Worm (Caenorhabditis elegans) whole organism, late embryonic: ENCODE data around the gene his-8.
A peak's percentile ranks its signal among the peaks of the same experiment; 100 is the strongest.

Experiments
- C08G9.2 ChIP-seq: sonication (generic microtip); optimal IDR thresholded peaks from 2 replicates; lab custom pipeline; 2016; ENCODE audit warnings: mild to moderate bottlenecking, missing genetic modification characterization, moderate library complexity, missing compliant biosample characterization
- F13H6.1 ChIP-seq: sonication (generic microtip); optimal IDR thresholded peaks from 2 replicates; lab custom pipeline; 2016; ENCODE audit warnings: missing genetic modification characterization, missing compliant biosample characterization
- K09A11.1 ChIP-seq: sonication (generic microtip); optimal IDR thresholded peaks from 2 replicates; lab custom pipeline; 2017; ENCODE audit warnings: antibody characterized with exemption, mild to moderate bottlenecking, missing genetic modification characterization, missing compliant biosample characterization; ENCODE audit not compliant: insufficient read depth
- T23F11.4 ChIP-seq: fragments of 200-800 bp; sonication (Bioruptor generic); optimal IDR thresholded peaks from 2 replicates; lab custom pipeline; 2018; ENCODE audit warnings: mild to moderate bottlenecking, missing genetic modification characterization, missing compliant biosample characterization
- Y22D7AL.16 ChIP-seq: sonication (generic microtip); optimal IDR thresholded peaks from 2 replicates; lab custom pipeline; 2016; ENCODE audit warnings: missing genetic modification characterization, missing compliant biosample characterization
- ahr-1 ChIP-seq: sonication (generic microtip); optimal IDR thresholded peaks from 2 replicates; lab custom pipeline; 2016; ENCODE audit warnings: missing genetic modification characterization, missing compliant biosample characterization
- ceh-18 ChIP-seq: sonication (generic microtip); optimal IDR thresholded peaks from 2 replicates; lab custom pipeline; 2016; ENCODE audit warnings: missing genetic modification characterization, missing compliant biosample characterization
- ceh-2 ChIP-seq: sonication (generic microtip); optimal IDR thresholded peaks from 2 replicates; lab custom pipeline; 2016; ENCODE audit warnings: missing genotype, missing genetic modification characterization, missing compliant biosample characterization
- ceh-24 ChIP-seq: sonication (generic microtip); optimal IDR thresholded peaks from 2 replicates; lab custom pipeline; 2016; ENCODE audit warnings: mild to moderate bottlenecking, missing genetic modification characterization, missing compliant biosample characterization
- ceh-30 ChIP-seq: fragments of 150-350 bp; optimal IDR thresholded peaks from 2 replicates; lab custom pipeline; 2014; ENCODE audit warnings: missing biosample characterization, missing genetic modification characterization
- ceh-31 ChIP-seq: sonication (generic microtip); optimal IDR thresholded peaks from 2 replicates; lab custom pipeline; 2016; ENCODE audit warnings: missing genetic modification characterization, missing compliant biosample characterization
- ceh-48 ChIP-seq: sonication (generic microtip); optimal IDR thresholded peaks from 2 replicates; lab custom pipeline; 2016; ENCODE audit warnings: missing genetic modification characterization, inconsistent platforms, missing compliant biosample characterization
- ceh-6 ChIP-seq: fragments of 200-800 bp; sonication (Bioruptor generic); optimal IDR thresholded peaks from 2 replicates; lab custom pipeline; 2018; ENCODE audit warnings: mild to moderate bottlenecking, missing genetic modification characterization, missing compliant biosample characterization
- ceh-9 ChIP-seq: sonication (generic microtip); optimal IDR thresholded peaks from 2 replicates; lab custom pipeline; 2016; ENCODE audit warnings: mild to moderate bottlenecking, missing genetic modification characterization, inconsistent platforms, missing compliant biosample characterization
- che-1 ChIP-seq: sonication (generic microtip); optimal IDR thresholded peaks from 2 replicates; lab custom pipeline; 2016; ENCODE audit warnings: mild to moderate bottlenecking, missing genetic modification characterization, missing compliant biosample characterization
- dmd-4 ChIP-seq: sonication (generic microtip); optimal IDR thresholded peaks from 2 replicates; lab custom pipeline; 2016; ENCODE audit warnings: borderline replicate concordance, missing genetic modification characterization, missing compliant biosample characterization
- dve-1 ChIP-seq: sonication (generic microtip); optimal IDR thresholded peaks from 2 replicates; lab custom pipeline; 2017; ENCODE audit warnings: antibody characterized with exemption, mild to moderate bottlenecking, missing genetic modification characterization, missing compliant biosample characterization
- elt-4 ChIP-seq: sonication (generic microtip); optimal IDR thresholded peaks from 2 replicates; lab custom pipeline; 2016; ENCODE audit warnings: missing genetic modification characterization, missing compliant biosample characterization
- ets-4 ChIP-seq: sonication (generic microtip); optimal IDR thresholded peaks from 2 replicates; lab custom pipeline; 2016; ENCODE audit warnings: missing genetic modification characterization, missing compliant biosample characterization
- eyg-1 ChIP-seq: sonication (generic microtip); optimal IDR thresholded peaks from 2 replicates; lab custom pipeline; 2016; ENCODE audit warnings: missing genotype, missing genetic modification characterization, missing compliant biosample characterization
- fkh-10 ChIP-seq: fragments of 150-350 bp; optimal IDR thresholded peaks from 2 replicates; lab custom pipeline; 2014; ENCODE audit warnings: missing biosample characterization, missing genetic modification reagents, missing genetic modification characterization
- fkh-6 ChIP-seq: sonication (generic microtip); optimal IDR thresholded peaks from 2 replicates; lab custom pipeline; 2016; ENCODE audit warnings: missing genetic modification characterization, missing compliant biosample characterization
- hlh-30 ChIP-seq: sonication (generic microtip); optimal IDR thresholded peaks from 2 replicates; lab custom pipeline; 2017; ENCODE audit warnings: antibody characterized with exemption, missing genetic modification characterization, missing compliant biosample characterization; ENCODE audit not compliant: insufficient read depth
- hlh-6 ChIP-seq: sonication (generic microtip); optimal IDR thresholded peaks from 2 replicates; lab custom pipeline; 2016; ENCODE audit warnings: missing genotype, missing genetic modification characterization, missing compliant biosample characterization
- lin-11 ChIP-seq: fragments of 200-800 bp; sonication (Bioruptor generic); optimal IDR thresholded peaks from 2 replicates; lab custom pipeline; 2018; ENCODE audit warnings: mild to moderate bottlenecking, missing genetic modification characterization, missing compliant biosample characterization
- madf-2 ChIP-seq: sonication (generic microtip); optimal IDR thresholded peaks from 2 replicates; lab custom pipeline; 2017; ENCODE audit warnings: missing genetic modification characterization, missing compliant biosample characterization
- mec-3 ChIP-seq: sonication (generic microtip); optimal IDR thresholded peaks from 2 replicates; lab custom pipeline; 2016; ENCODE audit warnings: borderline replicate concordance, missing genetic modification characterization, missing compliant biosample characterization
- nhr-11 ChIP-seq: fragments of 150-350 bp; optimal IDR thresholded peaks from 2 replicates; lab custom pipeline; 2014; ENCODE audit warnings: missing biosample characterization, missing genetic modification characterization
- nhr-232 ChIP-seq: sonication (generic microtip); optimal IDR thresholded peaks from 2 replicates; lab custom pipeline; 2016; ENCODE audit warnings: missing genetic modification characterization, missing compliant biosample characterization
- pag-3 ChIP-seq: sonication (generic microtip); optimal IDR thresholded peaks from 2 replicates; lab custom pipeline; 2016; ENCODE audit warnings: missing compliant biosample characterization, missing genetic modification characterization, borderline replicate concordance
- pat-9 ChIP-seq: fragments of 200-800 bp; sonication (Bioruptor generic); optimal IDR thresholded peaks from 2 replicates; lab custom pipeline; 2018; ENCODE audit warnings: mild to moderate bottlenecking, missing genetic modification characterization, moderate library complexity, missing compliant biosample characterization
- sdc-2 ChIP-seq: sonication (generic microtip); optimal IDR thresholded peaks from 2 replicates; lab custom pipeline; 2016; ENCODE audit warnings: missing genotype, missing genetic modification characterization, missing compliant biosample characterization
- sox-2 ChIP-seq: fragments of 200-800 bp; sonication (Bioruptor generic); IDR thresholded peaks from 2 replicates; pipeline ENCODE4 v1.3.6; 2022; ENCODE audit warnings: missing genetic modification reagents, missing genetic modification characterization, missing compliant biosample characterization
- sox-4 ChIP-seq: sonication (generic microtip); optimal IDR thresholded peaks from 2 replicates; lab custom pipeline; 2017; ENCODE audit warnings: mild to moderate bottlenecking, missing genetic modification characterization, inconsistent platforms, missing compliant biosample characterization
- syd-9 ChIP-seq: sonication (generic microtip); optimal IDR thresholded peaks from 2 replicates; lab custom pipeline; 2016; ENCODE audit warnings: mild to moderate bottlenecking, missing genetic modification characterization, moderate library complexity, missing compliant biosample characterization
- tbx-2 ChIP-seq: sonication (generic microtip); optimal IDR thresholded peaks from 2 replicates; lab custom pipeline; 2016; ENCODE audit warnings: missing genetic modification characterization, missing compliant biosample characterization
- tbx-7 ChIP-seq: sonication (generic microtip); optimal IDR thresholded peaks from 2 replicates; lab custom pipeline; 2016; ENCODE audit warnings: missing genotype, missing genetic modification characterization, missing compliant biosample characterization
- ttx-3 ChIP-seq: sonication (generic microtip); optimal IDR thresholded peaks from 2 replicates; lab custom pipeline; 2016; ENCODE audit warnings: missing genetic modification reagents, missing genetic modification characterization, missing compliant biosample characterization
- unc-3 ChIP-seq, 2 experiments: fragments of 200-800 bp in 1 of 2; sonication (Bioruptor generic) in 1 of 2; sonication (generic microtip) in 1 of 2; conservative IDR thresholded peaks in 1 of 2; optimal IDR thresholded peaks in 1 of 2; 2 replicates each; pipeline versions ENCODE4 v1.3.6 to Lab custom; 2016 to 2022; ENCODE audit warnings: missing compliant biosample characterization in 2 of 2, missing genetic modification characterization in 2 of 2, missing genetic modification reagents in 1 of 2
- unc-42 ChIP-seq: sonication (generic microtip); optimal IDR thresholded peaks from 2 replicates; lab custom pipeline; 2016; ENCODE audit warnings: missing genotype, missing genetic modification characterization, missing compliant biosample characterization
- unc-86 ChIP-seq: sonication (generic microtip); optimal IDR thresholded peaks from 2 replicates; lab custom pipeline; 2016; ENCODE audit warnings: missing genetic modification characterization, missing compliant biosample characterization
- ztf-16 ChIP-seq: sonication (generic microtip); optimal IDR thresholded peaks from 2 replicates; lab custom pipeline; 2017; ENCODE audit warnings: missing genetic modification characterization, missing compliant biosample characterization

his-8 gene

DNA sequence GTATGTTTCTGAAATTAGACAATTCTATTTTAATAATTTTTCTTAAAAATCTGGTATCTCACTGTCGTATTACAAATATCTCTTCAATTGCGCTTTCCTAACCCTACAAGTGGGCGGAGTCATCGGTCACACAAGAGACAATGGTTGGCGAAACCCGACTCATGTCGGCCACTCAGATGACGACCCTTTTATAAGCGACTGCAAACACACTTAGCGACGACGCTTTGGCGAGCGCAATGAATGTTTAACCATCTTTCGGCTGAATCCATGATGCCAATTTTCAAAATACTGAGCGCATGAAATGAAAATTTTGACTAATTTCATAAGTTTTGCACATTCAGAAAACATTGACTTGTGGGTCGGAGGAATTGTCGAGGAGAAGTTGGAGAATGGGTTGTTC, 32.5 kb downstream of the his-8 start (continued):
- peak; percentile 95 for TF ChIP-seq ceh-18
- TF ChIP-seq eyg-1 (tag; lab: Kevin White, UChicago) = peak; percentile 98
- peak; percentile 96 for TF ChIP-seq ets-4
- peak; percentile 73 for TF ChIP-seq tbx-7 (tag; lab: Kevin White, UChicago)
- peak; percentile 100 for TF ChIP-seq ceh-24 (tag; lab: Kevin White, UChicago)
- TF ChIP-seq mec-3 (tag; lab: Kevin White, UChicago) = peak; percentile 99
- peak; percentile 100 for TF ChIP-seq sox-4 (tag; lab: Kevin White, UChicago)
- TF ChIP-seq tbx-2 (tag; lab: Kevin White, UChicago) = peak; percentile 98
- TF ChIP-seq sox-2 (GFP tag; lab: Robert Waterston, UW) = peak; percentile 98
- peak; percentile 99 for TF ChIP-seq T23F11.4 (GFP tag; lab: Kevin White, UChicago)
- TF ChIP-seq fkh-10 (GFP tag; lab: Kevin White, UChicago) = peak; percentile 95
- peak; percentile 98 for TF ChIP-seq che-1
- TF ChIP-seq nhr-232 = peak; percentile 97
- TF ChIP-seq K09A11.1 (tag; lab: Kevin White, UChicago) = peak; percentile 95
- TF ChIP-seq ceh-2 (tag; lab: Kevin White, UChicago) = peak; percentile 99
- TF ChIP-seq ceh-31 = peak; percentile 97
- TF ChIP-seq C08G9.2 (tag; lab: Kevin White, UChicago) = peak; percentile 96
- peak; percentile 99 for TF ChIP-seq ceh-6 (GFP tag; lab: Kevin White, UChicago)
- TF ChIP-seq pag-3 (tag; lab: Kevin White, UChicago) = peak; percentile 98
- peak; percentile 28 for TF ChIP-seq nhr-11 (tag; lab: Kevin White, UChicago)
- TF ChIP-seq elt-4 (tag; lab: Kevin White, UChicago) = peak; percentile 96
- TF ChIP-seq madf-2 = peak; percentile 99
- peak; percentile 98 for TF ChIP-seq ceh-30 (tag; lab: Kevin White, UChicago)
- peak; percentile 99 for TF ChIP-seq unc-86 (tag; lab: Kevin White, UChicago)
- TF ChIP-seq unc-42 (tag; lab: Kevin White, UChicago) = peak; percentile 89
- TF ChIP-seq dve-1 (tag; lab: Kevin White, UChicago) = peak; percentile 98
- peak; percentile 99 for TF ChIP-seq ceh-9
- TF ChIP-seq pat-9 (tag; lab: Kevin White, UChicago) = peak; percentile 99
- TF ChIP-seq ztf-16 (tag; lab: Kevin White, UChicago) = peak; percentile 99
- TF ChIP-seq lin-11 (tag; lab: Kevin White, UChicago) = peak; percentile 96
- peak; percentile 98 for TF ChIP-seq fkh-6
- peak; percentile 99 for TF ChIP-seq hlh-6 (tag; lab: Kevin White, UChicago)
- peak; percentile 99 for TF ChIP-seq Y22D7AL.16 (tag; lab: Kevin White, UChicago)
- TF ChIP-seq dmd-4 (tag; lab: Kevin White, UChicago) = peak; percentile 99
- TF ChIP-seq hlh-30 = peak; percentile 77
- TF ChIP-seq syd-9 (tag; lab: Kevin White, UChicago) = peak; percentile 99
- TF ChIP-seq ttx-3 (tag; lab: Kevin White, UChicago) = peak; percentile 98
- TF ChIP-seq F13H6.1 (tag; lab: Kevin White, UChicago) = peak; percentile 99
- TF ChIP-seq sdc-2 (tag; lab: Kevin White, UChicago) = peak; percentile 93
- TF ChIP-seq ceh-48 (tag; lab: Kevin White, UChicago) = peak; percentile 99
- TF ChIP-seq unc-3 (GFP tag; conservative IDR thresholded peaks at IDR 0.05; lab: Robert Waterston, UW) = peak; percentile 99
- TF ChIP-seq unc-3 (tag; optimal IDR thresholded peaks at IDR 0.05; lab: Kevin White, UChicago) = peak; percentile 98
- TF ChIP-seq ahr-1 (tag; lab: Kevin White, UChicago) = peak; percentile 98
